Worm (Caenorhabditis elegans): Measurements from ENCODE around the gene F25D1.8.

F25D1.8 gene

ce11 chrV:10539114-10539513 is at the start of gene F25D1.8:
TSS of gene F25D1.8 (plus strand) at chrV:10539414.
- TF ChIP-seq ceh-9 (tag; optimal IDR thresholded peaks at IDR 0.05), result no peak
- TF ChIP-seq sox-2 (GFP tag; IDR thresholded peaks at IDR 0.05), result no peak
- TF ChIP-seq npax-4 (tag; optimal IDR thresholded peaks at IDR 0.05), result no peak
- no peak for TF ChIP-seq C38D4.7 (GFP tag; optimal IDR thresholded peaks at IDR 0.05)
- TF ChIP-seq nhr-232 (tag; optimal IDR thresholded peaks at IDR 0.05), result no peak
- no peak for TF ChIP-seq lin-11 (tag; optimal IDR thresholded peaks at IDR 0.05)
- no peak for TF ChIP-seq T23F11.4 (GFP tag; optimal IDR thresholded peaks at IDR 0.05)
- TF ChIP-seq tbx-2 (tag; optimal IDR thresholded peaks at IDR 0.05), result no peak
- no peak for TF ChIP-seq nfya-1 (tag; optimal IDR thresholded peaks at IDR 0.05)
- no peak for TF ChIP-seq ceh-14 (tag; optimal IDR thresholded peaks at IDR 0.05)

ce11 chrV:10489998-10490397 is 49.2 kb upstream of the F25D1.8 start, which contains the start of gene ncx-5:
TSS of gene ncx-5 (minus strand) at chrV:10490098.
- no peak for TF ChIP-seq unc-55 (GFP tag; optimal IDR thresholded peaks at IDR 0.05)
- no peak for TF ChIP-seq tbx-2 (tag; optimal IDR thresholded peaks at IDR 0.05)
- TF ChIP-seq lin-11 (tag; optimal IDR thresholded peaks at IDR 0.05), result no peak

ce11 chrV:10491443-10491842 is 47.8 kb upstream of the F25D1.8 start, which contains the start of gene aqp-5:
TSS of gene aqp-5 (plus strand) at chrV:10491743.
- TF ChIP-seq Y22D7AL.16 (tag; optimal IDR thresholded peaks at IDR 0.05) (no peak), zip-5 (tag; optimal IDR thresholded peaks at IDR 0.05) (no peak), pat-9 (tag; optimal IDR thresholded peaks at IDR 0.05) (no peak), ceh-24 (tag; optimal IDR thresholded peaks at IDR 0.05) (no peak), hlh-8 (tag; optimal IDR thresholded peaks at IDR 0.05) (no peak), unc-3 (GFP tag; conservative IDR thresholded peaks at IDR 0.05) (no peak), unc-3 (tag; optimal IDR thresholded peaks at IDR 0.05) (no peak), nhr-232 (tag; optimal IDR thresholded peaks at IDR 0.05) (no peak), hlh-13 (GFP tag; optimal IDR thresholded peaks at IDR 0.05) (no peak), hlh-15 (tag; optimal IDR thresholded peaks at IDR 0.05) (no peak), sox-2 (GFP tag; IDR thresholded peaks at IDR 0.05) (no peak), F13H6.1 (tag; optimal IDR thresholded peaks at IDR 0.05) (no peak), elt-4 (tag; optimal IDR thresholded peaks at IDR 0.05) (no peak), tbx-7 (tag; optimal IDR thresholded peaks at IDR 0.05) (no peak), fkh-6 (tag; optimal IDR thresholded peaks at IDR 0.05) (no peak), lin-11 (tag; optimal IDR thresholded peaks at IDR 0.05) (no peak), unc-86 (tag; optimal IDR thresholded peaks at IDR 0.05) (no peak)

- no peak for TF ChIP-seq pag-3 (tag; optimal IDR thresholded peaks at IDR 0.05; ENCODE audit: borderline replicate concordance)
- no peak for TF ChIP-seq F13H6.1 (tag; optimal IDR thresholded peaks at IDR 0.05)
Observed at ce11 chrV:10493150-10493549, 46.1 kb upstream of the F25D1.8 start, which contains the start of gene ugt-33. TSS of gene ugt-33 (plus strand) at chrV:10493409.

- TF ChIP-seq ttx-3 (tag; optimal IDR thresholded peaks at IDR 0.05), result no peak
- TF ChIP-seq hlh-30 (tag; optimal IDR thresholded peaks at IDR 0.05; ENCODE audit: insufficient read depth), result no peak
- TF ChIP-seq unc-86 (tag; optimal IDR thresholded peaks at IDR 0.05), result no peak
- no peak for TF ChIP-seq dmd-4 (tag; optimal IDR thresholded peaks at IDR 0.05; ENCODE audit: borderline replicate concordance)
- TF ChIP-seq mec-3 (tag; optimal IDR thresholded peaks at IDR 0.05; ENCODE audit: borderline replicate concordance), result no peak
- no peak for TF ChIP-seq che-1 (tag; optimal IDR thresholded peaks at IDR 0.05)
- TF ChIP-seq lim-6 (tag; optimal IDR thresholded peaks at IDR 0.05), result no peak
- no peak for TF ChIP-seq pqm-1 (tag; optimal IDR thresholded peaks at IDR 0.05)
- TF ChIP-seq K09A11.1 (tag; optimal IDR thresholded peaks at IDR 0.05; ENCODE audit: insufficient read depth), result no peak
- TF ChIP-seq hlh-13 (GFP tag; optimal IDR thresholded peaks at IDR 0.05), result no peak
- TF ChIP-seq pha-4 (tag; optimal IDR thresholded peaks at IDR 0.05), result no peak
- TF ChIP-seq ceh-34 (tag; optimal IDR thresholded peaks at IDR 0.05), result no peak
- no peak for TF ChIP-seq lin-11 (tag; optimal IDR thresholded peaks at IDR 0.05)
- no peak for TF ChIP-seq pag-3 (tag; optimal IDR thresholded peaks at IDR 0.05; ENCODE audit: borderline replicate concordance)
- no peak for TF ChIP-seq ceh-18 (tag; optimal IDR thresholded peaks at IDR 0.05)
- no peak for TF ChIP-seq Y22D7AL.16 (tag; optimal IDR thresholded peaks at IDR 0.05)
- no peak for TF ChIP-seq T23F11.4 (GFP tag; optimal IDR thresholded peaks at IDR 0.05)
Observed at ce11 chrV:10496733-10497132, 42.5 kb upstream of the F25D1.8 start, which contains the start of gene C35A5.4. TSS of gene C35A5.4 (plus strand) at chrV:10497033.

All from whole organism, late embryonic.